Fruit fly (Drosophila melanogaster): ENCODE results near the gene asun.

DNA sequence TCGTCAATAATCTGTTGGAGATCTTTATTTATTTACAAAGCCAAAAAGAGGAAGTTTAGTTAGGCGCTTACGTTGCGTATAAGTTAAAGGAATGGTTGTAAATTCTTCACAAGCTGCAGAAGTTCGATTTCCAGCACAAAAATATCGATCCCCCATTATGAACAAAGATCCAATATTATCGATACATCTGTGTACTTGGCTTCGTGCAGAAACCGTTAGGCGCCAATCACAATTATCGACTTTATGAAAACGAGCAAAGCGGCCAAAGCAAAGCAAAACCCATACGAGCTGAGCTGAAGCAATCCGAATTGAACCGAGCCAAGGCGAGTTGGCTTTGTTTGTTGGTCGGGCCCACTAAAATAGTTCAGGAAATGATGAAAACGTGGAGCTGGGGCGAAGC, 38.7 kb upstream of the asun start, which contains the start of gene tara:
- TF ChIP-seq CG6854 (GFP tag; optimal IDR thresholded peaks at IDR 0.05) (no peak), CG8119 (GFP tag; IDR thresholded peaks at IDR 0.05) (no peak), salr (GFP tag; optimal IDR thresholded peaks at IDR 0.05) (no peak), Eip93F (GFP tag; optimal IDR thresholded peaks at IDR 0.05) (no peak), CG7368 (GFP tag; optimal IDR thresholded peaks at IDR 0.05) (no peak), CG10669 (GFP tag; optimal IDR thresholded peaks at IDR 0.05) (no peak)
